Worm (Caenorhabditis elegans) whole organism, L2 larva: ENCODE data around the gene sre-13.
A peak's percentile ranks its signal among the peaks of the same experiment; 100 is the strongest.

ENCODE experiments used
- F13H6.1 ChIP-seq: sonication (generic microtip); optimal IDR thresholded peaks from 2 replicates; lab custom pipeline; 2016; ENCODE audit warnings: missing genetic modification characterization, missing compliant biosample characterization
- R02D3.7 ChIP-seq: fragments of 150-350 bp; optimal IDR thresholded peaks from 2 replicates; lab custom pipeline; 2014; ENCODE audit warnings: missing biosample characterization, missing genetic modification characterization
- Y55F3AM.14 ChIP-seq: fragments of 200-800 bp; sonication (Bioruptor generic); optimal IDR thresholded peaks from 2 replicates; lab custom pipeline; 2018; ENCODE audit warnings: mild to moderate bottlenecking, missing genetic modification characterization, missing compliant biosample characterization
- alr-1 ChIP-seq: fragments of 150-350 bp; optimal IDR thresholded peaks from 2 replicates; lab custom pipeline; 2014; ENCODE audit warnings: missing biosample characterization, missing genetic modification characterization
- aly-2 ChIP-seq: fragments of 150-350 bp; optimal IDR thresholded peaks from 2 replicates; lab custom pipeline; 2014; ENCODE audit warnings: missing biosample characterization, missing genetic modification characterization
- blmp-1 ChIP-seq: sonication (generic microtip); optimal IDR thresholded peaks from 2 replicates; lab custom pipeline; 2017; ENCODE audit warnings: missing genetic modification characterization, mild to moderate bottlenecking, missing compliant biosample characterization, antibody characterized with exemption, moderate library complexity; ENCODE audit not compliant: insufficient read depth
- ceh-16 ChIP-seq: fragments of 150-350 bp; optimal IDR thresholded peaks from 2 replicates; lab custom pipeline; 2014; ENCODE audit warnings: missing biosample characterization, missing genetic modification characterization
- ceh-82 ChIP-seq: fragments of 150-350 bp; optimal IDR thresholded peaks from 2 replicates; lab custom pipeline; 2014; ENCODE audit warnings: missing biosample characterization, missing genetic modification characterization
- dmd-4 ChIP-seq: sonication (generic microtip); optimal IDR thresholded peaks from 2 replicates; lab custom pipeline; 2017; ENCODE audit warnings: missing biosample characterization, missing genetic modification characterization
- egl-27 ChIP-seq: sonication (generic microtip); optimal IDR thresholded peaks from 3 replicates; lab custom pipeline; 2017; ENCODE audit warnings: missing biosample characterization, missing genetic modification reagents, missing genetic modification characterization
- elt-1 ChIP-seq: fragments of 150-350 bp; optimal IDR thresholded peaks from 2 replicates; lab custom pipeline; 2014; ENCODE audit warnings: missing biosample characterization, missing genetic modification characterization
- gmeb-1 ChIP-seq: fragments of 150-350 bp; optimal IDR thresholded peaks from 2 replicates; lab custom pipeline; 2014; ENCODE audit warnings: missing biosample characterization, missing genetic modification characterization
- lin-11 ChIP-seq: fragments of 150-350 bp; sonication (generic microtip); optimal IDR thresholded peaks from 2 replicates; lab custom pipeline; 2014; ENCODE audit warnings: missing biosample characterization, missing genetic modification characterization, inconsistent platforms, mixed read lengths
- lin-13 ChIP-seq: fragments of 150-350 bp; optimal IDR thresholded peaks from 2 replicates; lab custom pipeline; 2014; ENCODE audit warnings: missing biosample characterization, missing genetic modification reagents, missing genetic modification characterization
- mab-5 ChIP-seq: fragments of 150-350 bp; optimal IDR thresholded peaks from 2 replicates; lab custom pipeline; 2014; ENCODE audit warnings: missing biosample characterization, missing genetic modification characterization
- mdl-1 ChIP-seq, 2 experiments: fragments of 150-350 bp in 1 of 2; sonication (generic microtip) in 1 of 2; optimal IDR thresholded peaks; 2 replicates each; lab custom pipeline; 2017; ENCODE audit warnings: missing biosample characterization in 2 of 2, missing genetic modification characterization in 2 of 2
- nhr-10 ChIP-seq: sonication (generic microtip); optimal IDR thresholded peaks from 2 replicates; lab custom pipeline; 2017; ENCODE audit warnings: missing biosample characterization, missing genetic modification characterization
- nhr-21 ChIP-seq: fragments of 150-350 bp; optimal IDR thresholded peaks from 2 replicates; lab custom pipeline; 2014; ENCODE audit warnings: missing biosample characterization, missing genetic modification characterization
- nhr-237 ChIP-seq: fragments of 150-350 bp; optimal IDR thresholded peaks from 2 replicates; lab custom pipeline; 2014; ENCODE audit warnings: missing biosample characterization, missing genetic modification characterization
- nhr-6 ChIP-seq: fragments of 150-350 bp; optimal IDR thresholded peaks from 2 replicates; lab custom pipeline; 2014; ENCODE audit warnings: missing biosample characterization, missing genetic modification characterization
- peb-1 ChIP-seq: fragments of 150-350 bp; optimal IDR thresholded peaks from 2 replicates; lab custom pipeline; 2014; ENCODE audit warnings: missing biosample characterization, missing genetic modification characterization
- sem-4 ChIP-seq: fragments of 150-350 bp; optimal IDR thresholded peaks from 2 replicates; lab custom pipeline; 2014; ENCODE audit warnings: missing biosample characterization, missing genetic modification reagents, missing genetic modification characterization
- skn-1 ChIP-seq: sonication (generic microtip); optimal IDR thresholded peaks from 2 replicates; lab custom pipeline; 2017; ENCODE audit warnings: missing biosample characterization, missing genetic modification characterization
- sma-3 ChIP-seq: sonication (generic microtip); optimal IDR thresholded peaks from 2 replicates; lab custom pipeline; 2016; ENCODE audit warnings: missing genetic modification reagents, missing genetic modification characterization, missing compliant biosample characterization
- sma-9 ChIP-seq, 2 experiments: fragments of 150-350 bp in 1 of 2; sonication (generic microtip) in 1 of 2; optimal IDR thresholded peaks; 2 replicates each; lab custom pipeline; 2014 to 2016; ENCODE audit warnings: missing genetic modification characterization in 2 of 2, mild to moderate bottlenecking in 1 of 2, missing biosample characterization in 1 of 2, missing compliant biosample characterization in 1 of 2, missing genetic modification reagents in 1 of 2, moderate library complexity in 1 of 2
- unc-39 ChIP-seq: fragments of 150-350 bp; optimal IDR thresholded peaks from 2 replicates; lab custom pipeline; 2014; ENCODE audit warnings: missing biosample characterization, missing genetic modification characterization
- unc-55 ChIP-seq: fragments of 150-350 bp; sonication (generic microtip); optimal IDR thresholded peaks from 3 replicates; lab custom pipeline; 2014; ENCODE audit warnings: missing biosample characterization, missing genetic modification reagents, missing genetic modification characterization
- unc-62 ChIP-seq: fragments of 150-350 bp; optimal IDR thresholded peaks from 2 replicates; lab custom pipeline; 2014; ENCODE audit warnings: missing biosample characterization, missing genetic modification reagents, missing genetic modification characterization
- ztf-1 ChIP-seq: fragments of 200-800 bp; sonication (Bioruptor generic); conservative IDR thresholded peaks from 2 replicates; pipeline ENCODE4 v1.3.6; 2022; ENCODE audit warnings: missing genetic modification characterization, missing compliant biosample characterization
- ztf-4 ChIP-seq: fragments of 150-350 bp; optimal IDR thresholded peaks from 2 replicates; lab custom pipeline; 2014; ENCODE audit warnings: missing biosample characterization, missing genetic modification characterization

The sre-13 gene

ce11 chrII:14627330-14627729, 9.3 kb downstream of the sre-13 start, which contains the start of gene tag-297:
TSS of gene tag-297 (plus strand) at chrII:14627630.
- TF ChIP-seq gmeb-1 (tag; lab: Kevin White, UChicago): no peak
- TF ChIP-seq nhr-10 (tag; lab: Kevin White, UChicago): no peak
- TF ChIP-seq R02D3.7 (tag; lab: Kevin White, UChicago): no peak

- TF ChIP-seq lin-11 (tag; lab: Kevin White, UChicago) (no peak), blmp-1 (tag; lab: Kevin White, UChicago) (peak; percentile 52)
Observed at ce11 chrII:14626883-14627282, 9.8 kb downstream of the sre-13 start.

- no peak for TF ChIP-seq Y55F3AM.14 (GFP tag; lab: Kevin White, UChicago)
Observed at ce11 chrII:14622758-14623157, 13.9 kb downstream of the sre-13 start, which contains the start of gene mltn-10. TSS of gene mltn-10 (plus strand) at chrII:14623058.

- no peak for TF ChIP-seq nhr-237 (tag; lab: Kevin White, UChicago)
- TF ChIP-seq unc-55 (GFP tag; lab: Kevin White, UChicago): no peak
- TF ChIP-seq ceh-82 (tag; lab: Kevin White, UChicago): no peak
- TF ChIP-seq peb-1 (tag; lab: Kevin White, UChicago): no peak
- no peak for TF ChIP-seq unc-39 (tag; lab: Kevin White, UChicago)
- TF ChIP-seq nhr-6 (tag; lab: Kevin White, UChicago): no peak
- no peak for TF ChIP-seq sem-4 (tag; lab: Kevin White, UChicago)
- TF ChIP-seq ztf-1 (GFP tag; lab: Robert Waterston, UW): no peak
- TF ChIP-seq aly-2: no peak
- TF ChIP-seq nhr-10 (tag; lab: Kevin White, UChicago): no peak
- no peak for TF ChIP-seq elt-1 (tag; lab: Kevin White, UChicago)
- no peak for TF ChIP-seq egl-27 (tag; lab: Kevin White, UChicago)
- TF ChIP-seq blmp-1 (tag; lab: Kevin White, UChicago): no peak
- TF ChIP-seq dmd-4 (tag; lab: Kevin White, UChicago): no peak
Observed at ce11 chrII:14620730-14621129, 15.9 kb downstream of the sre-13 start.

- TF ChIP-seq sma-9 (GFP tag; optimal IDR thresholded peaks at IDR 0.05; lab: Kevin White, UChicago) (peak; percentile 28), sma-9 (tag; optimal IDR thresholded peaks at IDR 0.05; lab: Kevin White, UChicago) (no peak), F13H6.1 (tag; lab: Kevin White, UChicago) (no peak), nhr-21 (tag; lab: Kevin White, UChicago) (peak; percentile 40)
Observed at ce11 chrII:14619806-14620205, 16.8 kb downstream of the sre-13 start.

ce11 chrII:14618764-14619163, 17.9 kb downstream of the sre-13 start:
- TF ChIP-seq ceh-82 (tag; lab: Kevin White, UChicago): no peak
- no peak for TF ChIP-seq unc-39 (tag; lab: Kevin White, UChicago)
- TF ChIP-seq nhr-21 (tag; lab: Kevin White, UChicago): peak; percentile 1
- no peak for TF ChIP-seq mab-5
- TF ChIP-seq alr-1 (tag; lab: Kevin White, UChicago): no peak
- no peak for TF ChIP-seq nhr-10 (tag; lab: Kevin White, UChicago)
- TF ChIP-seq sma-3 (GFP tag; lab: Kevin White, UChicago): peak; percentile 1
- no peak for TF ChIP-seq sem-4 (tag; lab: Kevin White, UChicago)

ce11 chrII:14618158-14618557, 18.5 kb downstream of the sre-13 start:
- no peak for TF ChIP-seq ceh-16 (tag; lab: Kevin White, UChicago)
- no peak for TF ChIP-seq skn-1
- no peak for TF ChIP-seq R02D3.7 (tag; lab: Kevin White, UChicago)
- no peak for TF ChIP-seq mdl-1 (tag; optimal IDR thresholded peaks at IDR 0.05; lab: Kevin White, UChicago)
- no peak for TF ChIP-seq unc-62 (GFP tag; lab: Kevin White, UChicago)
- no peak for TF ChIP-seq ztf-4 (tag; lab: Kevin White, UChicago)
- no peak for TF ChIP-seq egl-27 (tag; lab: Kevin White, UChicago)
- no peak for TF ChIP-seq unc-55 (GFP tag; lab: Kevin White, UChicago)
- TF ChIP-seq aly-2: no peak
- no peak for TF ChIP-seq ceh-82 (tag; lab: Kevin White, UChicago)
- no peak for TF ChIP-seq elt-1 (tag; lab: Kevin White, UChicago)
- TF ChIP-seq nhr-6 (tag; lab: Kevin White, UChicago): no peak
- no peak for TF ChIP-seq F13H6.1 (tag; lab: Kevin White, UChicago)
- no peak for TF ChIP-seq lin-13 (GFP tag; lab: Kevin White, UChicago)
- TF ChIP-seq gmeb-1 (tag; lab: Kevin White, UChicago): no peak
- no peak for TF ChIP-seq mab-5
